Fruit fly (Drosophila melanogaster) whole organism, wandering third instar larva: ENCODE results near the gene CG16986.

Experiments used
- Abd-B ChIP-seq: fragments of >200 bp; optimal IDR thresholded peaks from 2 replicates; lab custom pipeline; 2017; ENCODE audit warnings: missing biosample characterization, missing genetic modification characterization
- tai ChIP-seq: sonication (Bioruptor generic); optimal IDR thresholded peaks from 2 replicates; lab custom pipeline; 2016; ENCODE audit warnings: missing biosample characterization, missing genetic modification characterization

DNA sequence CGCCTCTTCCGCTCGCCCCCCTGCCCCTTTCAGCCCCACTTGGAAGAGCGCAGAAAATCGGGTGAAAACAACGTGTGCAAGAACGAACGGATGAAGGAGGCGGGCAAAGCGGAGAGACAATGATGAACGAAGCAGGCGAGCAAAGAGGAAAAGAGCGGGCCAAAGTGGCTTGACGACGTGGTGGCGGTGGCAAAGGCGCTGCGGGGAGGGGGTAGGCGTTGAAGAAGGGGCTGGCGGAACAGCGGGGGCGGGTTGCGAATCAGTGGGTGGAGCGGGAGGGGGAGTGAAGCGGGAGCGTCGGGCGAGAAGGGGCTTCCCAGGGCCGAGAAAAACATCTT lies 32.6 kb downstream of the CG16986 start:
- no peak for TF ChIP-seq tai
- no peak for TF ChIP-seq Abd-B
